Worm (Caenorhabditis elegans): ENCODE results near the gene C36A4.11.

DNA sequence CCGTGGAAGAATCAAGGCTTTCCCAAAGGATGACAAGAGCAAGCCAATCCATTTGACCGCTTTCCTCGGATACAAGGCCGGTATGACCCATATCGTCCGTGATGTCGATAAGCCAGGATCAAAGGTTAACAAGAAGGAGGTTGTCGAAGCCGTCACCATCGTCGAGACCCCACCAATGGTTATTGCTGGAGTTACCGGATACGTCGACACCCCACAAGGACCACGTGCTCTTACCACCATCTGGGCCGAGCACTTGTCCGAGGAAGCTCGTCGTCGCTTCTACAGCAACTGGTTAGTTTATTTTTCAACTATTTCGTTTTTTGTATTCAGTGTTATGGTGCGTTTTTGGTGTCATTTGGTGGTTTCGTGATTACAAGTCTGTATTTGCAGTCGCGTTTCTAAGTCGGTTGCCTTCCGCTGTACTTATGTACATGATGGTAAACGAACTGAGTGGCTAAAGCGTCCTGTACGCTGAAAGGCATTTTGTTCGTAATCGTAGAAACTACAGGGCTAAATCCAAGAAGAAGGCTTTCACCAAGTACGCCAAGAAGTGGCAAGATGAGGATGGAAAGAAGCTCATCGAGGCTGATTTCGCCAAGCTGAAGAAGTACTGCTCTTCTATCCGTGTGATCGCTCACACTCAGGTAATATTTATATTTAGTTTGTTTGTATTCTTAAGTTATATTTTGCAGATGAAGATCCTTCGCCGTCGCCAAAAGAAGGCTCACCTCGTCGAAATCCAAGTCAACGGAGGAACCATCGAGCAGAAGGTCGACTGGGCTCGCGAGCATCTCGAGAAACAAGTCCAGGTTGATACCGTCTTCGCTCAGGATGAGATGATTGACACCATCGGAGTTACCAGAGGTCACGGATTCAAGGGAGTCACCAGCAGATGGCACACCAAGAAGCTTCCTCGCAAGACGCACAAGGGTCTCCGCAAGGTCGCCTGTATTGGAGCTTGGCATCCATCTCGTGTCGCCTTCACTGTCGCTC, 27.9 kb downstream of the C36A4.11 start:
- TF ChIP-seq nfya-1 (tag; optimal IDR thresholded peaks at IDR 0.05) = no peak
- no peak for TF ChIP-seq pha-4 (tag; optimal IDR thresholded peaks at IDR 0.05)
- TF ChIP-seq eyg-1 (tag; optimal IDR thresholded peaks at IDR 0.05) = no peak
- no peak for TF ChIP-seq pros-1 (tag; optimal IDR thresholded peaks at IDR 0.05)
- TF ChIP-seq ceh-14 (tag; optimal IDR thresholded peaks at IDR 0.05) = no peak

All from whole organism, late embryonic.